Fruit fly (Drosophila melanogaster): Measurements from ENCODE around the gene CG33272.

The CG33272 gene

dm6 chr3L:11492457-11492856 is 17.9 kb downstream of the CG33272 start:
- peak; percentile 73; the same call in 1 of the 4 replicates for TF ChIP-seq chinmo (GFP tag; IDR thresholded peaks at IDR 0.05; ENCODE audit: partially characterized antibody)
- no peak for TF ChIP-seq CG5245 (GFP tag; optimal IDR thresholded peaks at IDR 0.05)
- TF ChIP-seq Xrp1 (GFP tag; IDR thresholded peaks at IDR 0.05), result no peak
- TF ChIP-seq psq (GFP tag; optimal IDR thresholded peaks at IDR 0.05), result no peak
- TF ChIP-seq CG7786 (GFP tag; optimal IDR thresholded peaks at IDR 0.05), result peak; percentile 21
- no peak for TF ChIP-seq CG43689 (GFP tag; IDR thresholded peaks at IDR 0.05)
- TF ChIP-seq zf30C (GFP tag; optimal IDR thresholded peaks at IDR 0.05), result no peak
- no peak for TF ChIP-seq CG31224 (GFP tag; IDR thresholded peaks at IDR 0.05)
- no peak for TF ChIP-seq h (optimal IDR thresholded peaks at IDR 0.05)
- TF ChIP-seq CG33557 (GFP tag; optimal IDR thresholded peaks at IDR 0.05), result no peak
- no peak for TF ChIP-seq NC2β (GFP tag; optimal IDR thresholded peaks at IDR 0.05)
- no peak for TF ChIP-seq CG4328 (GFP tag; optimal IDR thresholded peaks at IDR 0.05)
- no peak for TF ChIP-seq corto (GFP tag; optimal IDR thresholded peaks at IDR 0.05)
- TF ChIP-seq Eip74EF (GFP tag; optimal IDR thresholded peaks at IDR 0.05), result no peak
- TF ChIP-seq schlank (tag; optimal IDR thresholded peaks at IDR 0.05), result no peak
- no peak for TF ChIP-seq CrebB (tag; optimal IDR thresholded peaks at IDR 0.05)
- TF ChIP-seq Fer1 (GFP tag; optimal IDR thresholded peaks at IDR 0.05), result no peak
- peak; percentile 73; the same call in 1 of the 2 replicates for TF ChIP-seq crol (GFP tag; IDR thresholded peaks at IDR 0.05)
- peak; percentile 27; the same call in 1 of the 2 replicates for TF ChIP-seq Drgx (GFP tag; IDR thresholded peaks at IDR 0.05)
- 0 out of 2 replicates have a peak, but pooled peaks have one; percentile 11 for TF ChIP-seq CG17328 (GFP tag; IDR thresholded peaks at IDR 0.05)
- TF ChIP-seq CG1603 (tag; optimal IDR thresholded peaks at IDR 0.05), result peak; percentile 18
- TF ChIP-seq Atf6 (GFP tag; IDR thresholded peaks at IDR 0.05), result no peak
- no peak; the same call in 1 of the 2 replicates for TF ChIP-seq onecut (GFP tag; IDR thresholded peaks at IDR 0.05)
- TF ChIP-seq Jarid2 (GFP tag; optimal IDR thresholded peaks at IDR 0.05), result no peak
- TF ChIP-seq CG15601 (tag; optimal IDR thresholded peaks at IDR 0.05), result no peak
- no peak for TF ChIP-seq lbe (GFP tag; optimal IDR thresholded peaks at IDR 0.05)
- peak; percentile 30 for TF ChIP-seq mirr (GFP tag; optimal IDR thresholded peaks at IDR 0.05)
- TF ChIP-seq Max (GFP tag; optimal IDR thresholded peaks at IDR 0.05), result no peak
- TF ChIP-seq CG1233 (GFP tag; optimal IDR thresholded peaks at IDR 0.05), result no peak
- TF ChIP-seq CG4282 (GFP tag; optimal IDR thresholded peaks at IDR 0.05), result no peak
- TF ChIP-seq odd (GFP tag; optimal IDR thresholded peaks at IDR 0.05), result no peak
- no peak for TF ChIP-seq kay (GFP tag; optimal IDR thresholded peaks at IDR 0.05)
- no peak for TF ChIP-seq tap (tag; optimal IDR thresholded peaks at IDR 0.05)
- TF ChIP-seq ken (GFP tag; IDR thresholded peaks at IDR 0.05), result no peak
- TF ChIP-seq CG5180 (GFP tag; optimal IDR thresholded peaks at IDR 0.05), result no peak
- TF ChIP-seq CG11398 (GFP tag; optimal IDR thresholded peaks at IDR 0.05), result peak; percentile 27
- TF ChIP-seq sob (GFP tag; IDR thresholded peaks at IDR 0.05), result 0 out of 2 replicates have a peak, but pooled peaks have one; percentile 12
- TF ChIP-seq mam (GFP tag; optimal IDR thresholded peaks at IDR 0.05), result no peak
- no peak for TF ChIP-seq stc (GFP tag; IDR thresholded peaks at IDR 0.05)
- 0 out of 2 replicates have a peak, but pooled peaks have one; percentile 27 for TF ChIP-seq rib (GFP tag; IDR thresholded peaks at IDR 0.05)
- no peak for TF ChIP-seq CG13624 (GFP tag; optimal IDR thresholded peaks at IDR 0.05)
- no peak for TF ChIP-seq CG11504 (tag; optimal IDR thresholded peaks at IDR 0.05)
- TF ChIP-seq ham (GFP tag; IDR thresholded peaks at IDR 0.05), result no peak
- TF ChIP-seq CG13287 (GFP tag; IDR thresholded peaks at IDR 0.05; ENCODE audit: partially characterized antibody), result no peak
- TF ChIP-seq CG17568 (GFP tag; optimal IDR thresholded peaks at IDR 0.05), result no peak
- no peak for TF ChIP-seq Sox100B (GFP tag; optimal IDR thresholded peaks at IDR 0.05)
- TF ChIP-seq sim (GFP tag; IDR thresholded peaks at IDR 0.05), result no peak
- peak; percentile 13 for TF ChIP-seq p53 (GFP tag; optimal IDR thresholded peaks at IDR 0.05)
- 0 out of 4 replicates have a peak, but pooled peaks have one; percentile 18 for TF ChIP-seq Dll (GFP tag; IDR thresholded peaks at IDR 0.05; ENCODE audit: partially characterized antibody)
- no peak for TF ChIP-seq Dp (GFP tag; optimal IDR thresholded peaks at IDR 0.05)
- no peak for TF ChIP-seq oc (tag; optimal IDR thresholded peaks at IDR 0.05)
